Fruit fly (Drosophila melanogaster) whole organism, embryonic: Measurements from ENCODE around the gene Cep135.
A peak's percentile ranks its signal among the peaks of the same experiment; 100 is the strongest.

Experiments used
- CG10543 ChIP-seq: fragments of 200-800 bp; sonication (Bioruptor generic); optimal IDR thresholded peaks from 3 replicates; lab custom pipeline; 2017; ENCODE audit warnings: missing biosample characterization, mild to moderate bottlenecking, missing genetic modification characterization, moderate library complexity
- CG11093 ChIP-seq: fragments of 200-800 bp; sonication (Bioruptor generic); IDR thresholded peaks from 3 replicates; pipeline ENCODE4 v1.3.6; 2022; ENCODE audit warnings: missing biosample characterization, missing genetic modification characterization
- CG12659 ChIP-seq: fragments of 200-800 bp; sonication (Bioruptor generic); optimal IDR thresholded peaks from 3 replicates; lab custom pipeline; 2017; ENCODE audit warnings: mild to moderate bottlenecking, missing biosample characterization, missing genetic modification reagents, missing genetic modification characterization
- CG13894 ChIP-seq: fragments of 200-800 bp; sonication (Bioruptor generic); optimal IDR thresholded peaks from 3 replicates; lab custom pipeline; 2018; ENCODE audit warnings: missing biosample characterization, mild to moderate bottlenecking, missing genetic modification characterization, moderate library complexity
- CG14667 ChIP-seq: fragments of 200-800 bp; sonication (Bioruptor generic); IDR thresholded peaks from 2 replicates; pipeline ENCODE4 v1.3.6; 2022; ENCODE audit warnings: missing biosample characterization, missing genetic modification characterization
- CG15011 ChIP-seq: fragments of 200-800 bp; sonication (Bioruptor generic); optimal IDR thresholded peaks from 3 replicates; lab custom pipeline; 2018; ENCODE audit warnings: missing biosample characterization, mild to moderate bottlenecking, missing genetic modification characterization
- CG17829 ChIP-seq: fragments of 200-800 bp; optimal IDR thresholded peaks from 2 replicates; lab custom pipeline; 2019; ENCODE audit warnings: missing biosample characterization, mild to moderate bottlenecking, missing genetic modification characterization, moderate library complexity
- CG1832 ChIP-seq: fragments of 200-800 bp; sonication (Bioruptor generic); optimal IDR thresholded peaks from 2 replicates; lab custom pipeline; 2017; ENCODE audit warnings: missing biosample characterization, mild to moderate bottlenecking, missing genetic modification characterization, inconsistent platforms
- CG2116 ChIP-seq: fragments of 200-800 bp; sonication (Bioruptor generic); optimal IDR thresholded peaks from 3 replicates; lab custom pipeline; 2018; ENCODE audit warnings: missing biosample characterization, mild to moderate bottlenecking, missing genetic modification characterization
- CG2712 ChIP-seq: fragments of 200-800 bp; optimal IDR thresholded peaks from 3 replicates; lab custom pipeline; 2019; ENCODE audit warnings: missing biosample characterization, mild to moderate bottlenecking, missing genetic modification characterization, moderate library complexity
- CG31441 ChIP-seq: fragments of 200-800 bp; sonication (Bioruptor generic); IDR thresholded peaks from 2 replicates; pipeline ENCODE4 v1.3.6; 2022; ENCODE audit warnings: missing biosample characterization, missing genetic modification characterization
- CG32532 ChIP-seq: fragments of 200-800 bp; sonication (Bioruptor generic); IDR thresholded peaks from 2 replicates; pipeline ENCODE4 v1.3.6; 2022; ENCODE audit warnings: missing biosample characterization, missing genetic modification characterization
- CG34422 ChIP-seq: fragments of 200-800 bp; sonication (Bioruptor generic); IDR thresholded peaks from 3 replicates; pipeline ENCODE4 v1.3.6; 2022; ENCODE audit warnings: missing biosample characterization, missing genetic modification characterization
- CG6654 ChIP-seq: fragments of 200-800 bp; sonication (Bioruptor generic); optimal IDR thresholded peaks from 2 replicates; lab custom pipeline; 2017; ENCODE audit warnings: missing biosample characterization, mild to moderate bottlenecking, missing genetic modification characterization
- CG9215 ChIP-seq: fragments of 200-800 bp; sonication (Bioruptor generic); IDR thresholded peaks from 2 replicates; pipeline ENCODE4 v1.3.6; 2022; ENCODE audit warnings: missing biosample characterization, missing genetic modification characterization
- CG9876 ChIP-seq: fragments of 200-800 bp; sonication (Bioruptor generic); optimal IDR thresholded peaks from 2 replicates; lab custom pipeline; 2016; ENCODE audit warnings: missing biosample characterization, missing genetic modification characterization
- Dip2 ChIP-seq: fragments of 200-800 bp; sonication (Bioruptor generic); IDR thresholded peaks from 2 replicates; pipeline ENCODE4 v1.3.6; 2022; ENCODE audit warnings: missing biosample characterization, missing genetic modification characterization
- Hey ChIP-seq: fragments of 200-800 bp; sonication (Bioruptor generic); optimal IDR thresholded peaks from 3 replicates; lab custom pipeline; 2018; ENCODE audit warnings: missing biosample characterization, mild to moderate bottlenecking, missing genetic modification characterization
- Hr3 ChIP-seq: fragments of 200-800 bp; sonication (Bioruptor generic); optimal IDR thresholded peaks from 3 replicates; lab custom pipeline; 2016; ENCODE audit warnings: missing biosample characterization, missing genetic modification characterization
- Jarid2 ChIP-seq: fragments of 200-800 bp; sonication (Bioruptor generic); optimal IDR thresholded peaks from 3 replicates; lab custom pipeline; 2017; ENCODE audit warnings: mild to moderate bottlenecking, missing biosample characterization, missing genetic modification reagents, missing genetic modification characterization
- Kr ChIP-seq: fragments of 200-800 bp; sonication (Bioruptor generic); optimal IDR thresholded peaks from 2 replicates; lab custom pipeline; 2017; ENCODE audit warnings: missing biosample characterization, mild to moderate bottlenecking, missing genetic modification characterization
- Mrtf ChIP-seq: fragments of 200-800 bp; sonication (Bioruptor generic); IDR thresholded peaks from 3 replicates; pipeline ENCODE4 v1.3.6; 2022; ENCODE audit warnings: missing biosample characterization, missing genetic modification characterization
- Myb ChIP-seq: fragments of 200-800 bp; sonication (Bioruptor generic); optimal IDR thresholded peaks from 2 replicates; lab custom pipeline; 2016; ENCODE audit warnings: missing biosample characterization, missing genetic modification characterization
- NC2α ChIP-seq: fragments of 200-800 bp; sonication (Bioruptor generic); optimal IDR thresholded peaks from 2 replicates; lab custom pipeline; 2016; ENCODE audit warnings: missing biosample characterization, missing genetic modification characterization
- NC2β ChIP-seq: fragments of 200-800 bp; sonication (Bioruptor generic); optimal IDR thresholded peaks from 2 replicates; lab custom pipeline; 2016; ENCODE audit warnings: missing biosample characterization, missing genetic modification characterization
- NFAT ChIP-seq: fragments of 200-800 bp; sonication (Bioruptor generic); IDR thresholded peaks from 2 replicates; pipeline ENCODE4 v1.3.6; 2022; ENCODE audit warnings: missing biosample characterization, missing genetic modification characterization
- Poxn ChIP-seq: fragments of 200-800 bp; sonication (Bioruptor generic); IDR thresholded peaks from 2 replicates; pipeline ENCODE4 v1.3.6; 2022; ENCODE audit warnings: missing biosample characterization, missing genetic modification characterization
- Sox100B ChIP-seq: fragments of 200-800 bp; sonication (Bioruptor generic); optimal IDR thresholded peaks from 3 replicates; lab custom pipeline; 2018; ENCODE audit warnings: missing biosample characterization, mild to moderate bottlenecking, missing genetic modification characterization
- Sry-β ChIP-seq: fragments of 200-800 bp; sonication (Bioruptor generic); optimal IDR thresholded peaks from 2 replicates; lab custom pipeline; 2018; ENCODE audit warnings: missing biosample characterization, mild to moderate bottlenecking, missing genetic modification characterization, moderate library complexity
- Vsx1 ChIP-seq: fragments of 200-800 bp; sonication (Bioruptor generic); optimal IDR thresholded peaks from 2 replicates; lab custom pipeline; 2017; ENCODE audit warnings: missing biosample characterization, mild to moderate bottlenecking, missing genetic modification characterization, missing genetic modification reagents
- ase ChIP-seq: fragments of 200-800 bp; sonication (Bioruptor generic); IDR thresholded peaks from 3 replicates; pipeline ENCODE4 v1.3.6; 2022; ENCODE audit warnings: missing biosample characterization, missing genetic modification characterization
- bcd ChIP-seq: fragments of 200-800 bp; sonication (Bioruptor generic); optimal IDR thresholded peaks from 2 replicates; lab custom pipeline; 2017; ENCODE audit warnings: missing biosample characterization, mild to moderate bottlenecking, missing genetic modification characterization
- chinmo ChIP-seq: fragments of 200-800 bp; sonication (Bioruptor generic); IDR thresholded peaks from 4 replicates; pipeline ENCODE4 v1.3.6; 2022; ENCODE audit warnings: missing biosample characterization, missing genetic modification characterization; ENCODE audit not compliant: partially characterized antibody
- danr ChIP-seq: fragments of 200-800 bp; sonication (Bioruptor generic); IDR thresholded peaks from 2 replicates; pipeline ENCODE4 v1.3.6; 2022; ENCODE audit warnings: missing biosample characterization, missing genetic modification characterization
- dimm ChIP-seq: fragments of 200-800 bp; sonication (Bioruptor generic); IDR thresholded peaks from 2 replicates; pipeline ENCODE4 v1.3.6; 2022; ENCODE audit warnings: missing biosample characterization, missing genetic modification characterization
- dpn ChIP-seq, 2 experiments: fragments of 200-800 bp; sonication (Bioruptor generic); optimal IDR thresholded peaks; 3 replicates each; lab custom pipeline; 2016; ENCODE audit warnings: missing biosample characterization in 2 of 2, missing genetic modification characterization in 2 of 2
- fu2 ChIP-seq: fragments of 200-800 bp; sonication (Bioruptor generic); optimal IDR thresholded peaks from 2 replicates; lab custom pipeline; 2016; ENCODE audit warnings: missing biosample characterization, missing genetic modification characterization
- lbe ChIP-seq: fragments of 200-800 bp; sonication (Bioruptor generic); optimal IDR thresholded peaks from 2 replicates; lab custom pipeline; 2016; ENCODE audit warnings: missing biosample characterization, mild to moderate bottlenecking, missing genetic modification characterization
- nerfin-1 ChIP-seq: fragments of 200-800 bp; sonication (Bioruptor generic); optimal IDR thresholded peaks from 3 replicates; lab custom pipeline; 2019; ENCODE audit warnings: missing biosample characterization, mild to moderate bottlenecking, missing genetic modification characterization, moderate library complexity
- nmo ChIP-seq: fragments of 200-800 bp; sonication (Bioruptor generic); optimal IDR thresholded peaks from 2 replicates; lab custom pipeline; 2018; ENCODE audit warnings: missing biosample characterization, mild to moderate bottlenecking, missing genetic modification characterization, moderate library complexity
- pho ChIP-seq: fragments of 200-800 bp; sonication (Bioruptor generic); optimal IDR thresholded peaks from 2 replicates; lab custom pipeline; 2016; ENCODE audit warnings: missing biosample characterization, missing genetic modification characterization
- phol ChIP-seq: fragments of 200-800 bp; sonication (Bioruptor generic); optimal IDR thresholded peaks from 3 replicates; lab custom pipeline; 2018; ENCODE audit warnings: missing biosample characterization, mild to moderate bottlenecking, missing genetic modification characterization, moderate library complexity
- row ChIP-seq: fragments of 200-800 bp; sonication (Bioruptor generic); IDR thresholded peaks from 3 replicates; pipeline ENCODE4 v1.3.6; 2022; ENCODE audit warnings: missing biosample characterization, missing genetic modification characterization
- scrt ChIP-seq: fragments of 200-800 bp; sonication (Bioruptor generic); optimal IDR thresholded peaks from 2 replicates; lab custom pipeline; 2018; ENCODE audit warnings: missing biosample characterization, mild to moderate bottlenecking, missing genetic modification characterization, moderate library complexity
- sqz ChIP-seq: fragments of 200-800 bp; sonication (Bioruptor generic); optimal IDR thresholded peaks from 3 replicates; lab custom pipeline; 2018; ENCODE audit warnings: missing biosample characterization, mild to moderate bottlenecking, missing genetic modification characterization
- unpg ChIP-seq: fragments of 200-800 bp; sonication (Bioruptor generic); optimal IDR thresholded peaks from 3 replicates; lab custom pipeline; 2018; ENCODE audit warnings: missing biosample characterization, mild to moderate bottlenecking, missing genetic modification characterization, moderate library complexity
- wdn ChIP-seq: fragments of 200-800 bp; sonication (Bioruptor generic); IDR thresholded peaks from 2 replicates; pipeline ENCODE4 v1.3.6; 2022; ENCODE audit warnings: missing biosample characterization, missing genetic modification characterization
- wor ChIP-seq: fragments of 200-800 bp; sonication (Bioruptor generic); IDR thresholded peaks from 2 replicates; pipeline ENCODE4 v1.3.6; 2022; ENCODE audit warnings: missing biosample characterization, missing genetic modification characterization
- zf30C ChIP-seq: fragments of 200-800 bp; sonication (Bioruptor generic); optimal IDR thresholded peaks from 3 replicates; lab custom pipeline; 2018; ENCODE audit warnings: missing biosample characterization, mild to moderate bottlenecking, missing genetic modification characterization

Cep135 gene

DNA sequence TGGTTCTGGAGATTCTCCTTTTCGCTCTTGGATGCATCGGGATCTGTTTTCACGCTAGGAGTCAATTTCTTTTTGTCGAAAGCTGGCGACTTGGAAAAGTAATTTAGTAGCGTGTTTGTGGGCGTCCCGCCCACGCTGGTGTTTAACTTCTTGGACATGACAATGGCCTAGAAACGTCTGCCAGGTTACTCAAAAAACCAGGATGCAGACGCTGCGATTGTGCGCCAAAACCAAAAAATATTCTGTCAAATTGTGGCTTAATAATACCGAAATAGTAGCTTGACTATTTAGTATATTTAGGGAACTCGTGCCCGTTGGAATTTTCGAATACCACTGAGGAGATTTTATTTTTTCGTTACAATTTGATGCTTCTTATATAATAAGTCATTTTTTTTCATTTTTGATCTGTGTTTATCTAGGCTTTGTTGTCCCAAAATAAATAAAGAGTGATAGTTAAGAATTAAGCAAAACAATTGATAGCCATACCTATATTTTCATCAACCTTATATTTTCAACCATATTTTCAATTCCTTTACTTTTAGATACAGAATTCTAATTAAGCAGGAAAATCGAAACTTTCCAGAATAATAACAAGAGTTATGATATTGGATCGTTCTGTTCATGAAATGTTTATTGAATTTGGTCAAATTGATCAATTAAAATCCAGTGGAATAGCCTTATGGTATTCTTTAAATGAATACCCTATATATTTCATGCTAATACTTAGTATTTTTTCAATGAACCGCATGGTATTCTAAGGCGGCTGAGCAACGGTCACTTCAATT, 42.0 kb downstream of the Cep135 start, which contains the start of the genes Msh6 and Prp31 (continued):
- TF ChIP-seq Sry-β (GFP tag; lab: Kevin White, UChicago) (peak; percentile 13), NC2α (GFP tag; lab: Kevin White, UChicago) (peak; percentile 13), lbe (GFP tag; lab: Kevin White, UChicago) (no peak), wdn (GFP tag; lab: Robert Waterston, UW) (no peak), CG15011 (GFP tag; lab: Kevin White, UChicago) (peak; percentile 28), NC2β (GFP tag; lab: Kevin White, UChicago) (peak; percentile 64), CG17829 (tag; lab: Kevin White, UChicago) (peak; percentile 63), nerfin-1 (tag; lab: Kevin White, UChicago) (peak; percentile 75), CG2116 (GFP tag; lab: Kevin White, UChicago) (peak; percentile 43), NFAT (GFP tag; lab: Robert Waterston, UW) (peak; percentile 27; the same call in 1 of the 2 replicates), CG2712 (tag; lab: Kevin White, UChicago) (peak; percentile 59), CG6654 (GFP tag; lab: Kevin White, UChicago) (peak; percentile 44), CG13894 (tag; lab: Kevin White, UChicago) (no peak), Myb (GFP tag; lab: Kevin White, UChicago) (peak; percentile 44), Dip2 (GFP tag; lab: Robert Waterston, UW) (no peak), pho (GFP tag; lab: Kevin White, UChicago) (peak; percentile 80), CG9215 (GFP tag; lab: Robert Waterston, UW) (peak; percentile 60), chinmo (no peak), phol (peak; percentile 87), Kr (GFP tag; lab: Kevin White, UChicago) (no peak), CG32532 (GFP tag; lab: Robert Waterston, UW) (peak; percentile 54), unpg (peak; percentile 42), nmo (GFP tag; lab: Kevin White, UChicago) (peak; percentile 92), CG12659 (GFP tag; lab: Kevin White, UChicago) (peak; percentile 76), row (GFP tag; lab: Robert Waterston, UW) (peak; percentile 82), wor (no peak; the same call in 1 of the 2 replicates), scrt (GFP tag; lab: Kevin White, UChicago) (no peak), ase (GFP tag; lab: Robert Waterston, UW) (0 out of 3 replicates have a peak, but pooled peaks have one; percentile 8), zf30C (GFP tag; lab: Kevin White, UChicago) (no peak), Poxn (GFP tag; lab: Robert Waterston, UW) (no peak), CG31441 (GFP tag; lab: Robert Waterston, UW) (peak; percentile 59; the same call in 1 of the 2 replicates), CG34422 (peak; percentile 28; the same call in 2 of the 3 replicates), sqz (GFP tag; lab: Kevin White, UChicago) (no peak), CG1832 (no peak), Hr3 (GFP tag; lab: Kevin White, UChicago) (peak; percentile 83), bcd (GFP tag; lab: Kevin White, UChicago) (peak; percentile 74), Mrtf (GFP tag; lab: Robert Waterston, UW) (0 out of 3 replicates have a peak, but pooled peaks have one; percentile 20), CG14667 (GFP tag; lab: Robert Waterston, UW) (peak; percentile 38; the same call in 1 of the 2 replicates), dimm (GFP tag; lab: Robert Waterston, UW) (peak; percentile 47; the same call in 1 of the 2 replicates), Hey (tag; lab: Kevin White, UChicago) (no peak), danr (GFP tag; lab: Robert Waterston, UW) (peak; percentile 51), Jarid2 (GFP tag; lab: Kevin White, UChicago) (no peak), fu2 (GFP tag; lab: Kevin White, UChicago) (peak; percentile 67), Vsx1 (GFP tag; lab: Kevin White, UChicago) (no peak), CG11093 (no peak), dpn (GFP tag; optimal IDR thresholded peaks at IDR 0.05; lab: Kevin White, UChicago) (peak; percentile 71 to 78), CG10543 (GFP tag; lab: Kevin White, UChicago) (peak; percentile 19), CG9876 (GFP tag; lab: Kevin White, UChicago) (peak; percentile 40), Sox100B (peak; percentile 69)
